Worm (Caenorhabditis elegans) whole organism, L4/young adult: Measurements from ENCODE around the gene gcs-1.

Source experiments
- W03F9.2 ChIP-seq: fragments of 150-350 bp; optimal IDR thresholded peaks from 2 replicates; lab custom pipeline; 2014; ENCODE audit warnings: missing biosample characterization, missing genetic modification characterization
- him-1 ChIP-seq: sonication (generic microtip); optimal IDR thresholded peaks from 2 replicates; lab custom pipeline; 2016; ENCODE audit warnings: missing genotype, missing genetic modification reagents, missing genetic modification characterization, missing compliant biosample characterization

DNA sequence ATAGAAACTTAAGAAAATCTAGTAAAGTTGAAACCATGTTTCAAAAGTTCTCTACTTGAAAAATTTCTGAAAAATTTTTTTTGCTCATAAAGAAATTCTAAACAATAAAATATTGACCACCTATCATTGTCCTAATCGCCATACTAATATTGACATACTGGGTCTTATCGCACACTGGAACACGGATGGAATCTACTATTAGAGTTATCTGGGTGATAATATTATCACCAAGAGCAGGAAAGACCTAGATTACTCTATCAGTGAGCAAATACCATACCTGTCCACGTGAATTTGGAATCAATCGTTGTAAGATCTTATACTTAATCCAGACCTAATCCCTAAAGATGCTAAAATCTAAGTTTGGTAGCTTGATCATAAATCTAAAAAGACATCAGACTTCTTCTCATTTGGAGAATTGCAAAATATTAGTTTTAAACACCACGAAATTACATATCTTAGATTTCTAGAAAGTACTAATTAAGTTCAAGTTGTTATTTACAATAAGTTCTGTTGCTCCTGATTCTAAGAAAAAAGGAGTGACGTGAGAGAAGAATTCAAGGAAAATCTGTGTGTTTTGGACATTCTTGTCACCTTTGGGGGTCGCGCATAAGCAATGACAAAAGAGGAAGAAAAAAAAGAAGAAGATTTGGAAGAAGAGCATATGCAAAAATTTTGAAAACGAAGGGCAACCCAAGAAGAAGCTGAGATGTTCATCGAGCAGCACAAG, 28.0 kb downstream of the gcs-1 start:
- TF ChIP-seq him-1 (tag; lab: Kevin White, UChicago) (no peak), W03F9.2 (no peak)
